Fruit fly (Drosophila melanogaster) whole organism, adult: ENCODE data around the gene spdo.

Experiments
- CG11617 ChIP-seq: fragments of 200-800 bp; sonication (Bioruptor generic); optimal IDR thresholded peaks from 2 replicates; lab custom pipeline; 2017; ENCODE audit warnings: mild to moderate bottlenecking, missing biosample characterization, missing genetic modification reagents, missing genetic modification characterization
- CG12768 ChIP-seq: fragments of 200-800 bp; sonication (Bioruptor generic); optimal IDR thresholded peaks from 2 replicates; lab custom pipeline; 2017; ENCODE audit warnings: missing biosample characterization, missing genetic modification characterization, mild to moderate bottlenecking, moderate library complexity, missing genetic modification reagents
- CG14711 ChIP-seq: fragments of 200-800 bp; sonication (Bioruptor generic); optimal IDR thresholded peaks from 2 replicates; lab custom pipeline; 2018; ENCODE audit warnings: missing biosample characterization, mild to moderate bottlenecking, missing genetic modification characterization, moderate library complexity
- CG1620 ChIP-seq: fragments of 200-800 bp; sonication (Bioruptor generic); optimal IDR thresholded peaks from 2 replicates; lab custom pipeline; 2016; ENCODE audit warnings: missing biosample characterization, missing genetic modification characterization
- CG33017 ChIP-seq: fragments of 200-800 bp; sonication (Bioruptor generic); optimal IDR thresholded peaks from 2 replicates; lab custom pipeline; 2018; ENCODE audit warnings: missing biosample characterization, mild to moderate bottlenecking, missing genetic modification characterization, moderate library complexity
- CG5204 ChIP-seq: fragments of 200-800 bp; sonication (Bioruptor generic); optimal IDR thresholded peaks from 2 replicates; lab custom pipeline; 2016; ENCODE audit warnings: missing biosample characterization, missing genetic modification characterization
- CG7045 ChIP-seq: fragments of 200-800 bp; sonication (Bioruptor generic); optimal IDR thresholded peaks from 2 replicates; lab custom pipeline; 2017; ENCODE audit warnings: missing biosample characterization, mild to moderate bottlenecking, missing genetic modification characterization
- CG7101 ChIP-seq: fragments of 200-800 bp; sonication (Bioruptor generic); optimal IDR thresholded peaks from 2 replicates; lab custom pipeline; 2018; ENCODE audit warnings: missing biosample characterization, mild to moderate bottlenecking, missing genetic modification characterization, moderate library complexity
- Clk ChIP-seq: fragments of 200-800 bp; sonication (Bioruptor generic); optimal IDR thresholded peaks from 2 replicates; lab custom pipeline; 2017; ENCODE audit warnings: missing biosample characterization, missing genetic modification characterization
- Crg-1 ChIP-seq: fragments of 200-800 bp; sonication (Bioruptor generic); optimal IDR thresholded peaks from 2 replicates; lab custom pipeline; 2016; ENCODE audit warnings: missing biosample characterization, missing genetic modification characterization
- Hr96 ChIP-seq: fragments of 200-800 bp; sonication (Bioruptor generic); optimal IDR thresholded peaks from 2 replicates; lab custom pipeline; 2016; ENCODE audit warnings: missing biosample characterization, missing genetic modification characterization
- Mnt ChIP-seq: fragments of 200-800 bp; sonication (Bioruptor generic); optimal IDR thresholded peaks from 2 replicates; lab custom pipeline; 2016; ENCODE audit warnings: missing biosample characterization, mild to moderate bottlenecking, missing genetic modification characterization
- bab1 ChIP-seq: fragments of 200-800 bp; sonication (Bioruptor generic); optimal IDR thresholded peaks from 3 replicates; lab custom pipeline; 2019; ENCODE audit warnings: missing biosample characterization, mild to moderate bottlenecking, missing genetic modification characterization, moderate library complexity
- cic ChIP-seq: fragments of 200-800 bp; sonication (Bioruptor generic); optimal IDR thresholded peaks from 2 replicates; lab custom pipeline; 2017; ENCODE audit warnings: missing biosample characterization, mild to moderate bottlenecking, missing genetic modification characterization, moderate library complexity
- cnc ChIP-seq, 2 experiments: fragments of >200 bp; optimal IDR thresholded peaks; 2 replicates each; lab custom pipeline; 2017
- kay ChIP-seq: fragments of 200-800 bp; sonication (Bioruptor generic); peaks from one replicate; lab custom pipeline; 2016; ENCODE audit warnings: missing biosample characterization, missing genetic modification characterization, borderline replicate concordance
- ovo ChIP-seq: fragments of 200-800 bp; sonication (Bioruptor generic); optimal IDR thresholded peaks from 2 replicates; lab custom pipeline; 2016; ENCODE audit warnings: missing biosample characterization, missing genetic modification characterization
- pad ChIP-seq: fragments of 200-800 bp; sonication (Bioruptor generic); optimal IDR thresholded peaks from 3 replicates; lab custom pipeline; 2017; ENCODE audit warnings: missing biosample characterization, missing genetic modification characterization, mild to moderate bottlenecking, moderate library complexity, missing genetic modification reagents
- tj ChIP-seq: fragments of 200-800 bp; sonication (Bioruptor generic); optimal IDR thresholded peaks from 3 replicates; lab custom pipeline; 2017; ENCODE audit warnings: missing biosample characterization, mild to moderate bottlenecking, missing genetic modification characterization, moderate library complexity
- toe ChIP-seq: fragments of 200-800 bp; sonication (Bioruptor generic); optimal IDR thresholded peaks from 2 replicates; lab custom pipeline; 2016; ENCODE audit warnings: missing biosample characterization, missing genetic modification characterization

The spdo gene

DNA sequence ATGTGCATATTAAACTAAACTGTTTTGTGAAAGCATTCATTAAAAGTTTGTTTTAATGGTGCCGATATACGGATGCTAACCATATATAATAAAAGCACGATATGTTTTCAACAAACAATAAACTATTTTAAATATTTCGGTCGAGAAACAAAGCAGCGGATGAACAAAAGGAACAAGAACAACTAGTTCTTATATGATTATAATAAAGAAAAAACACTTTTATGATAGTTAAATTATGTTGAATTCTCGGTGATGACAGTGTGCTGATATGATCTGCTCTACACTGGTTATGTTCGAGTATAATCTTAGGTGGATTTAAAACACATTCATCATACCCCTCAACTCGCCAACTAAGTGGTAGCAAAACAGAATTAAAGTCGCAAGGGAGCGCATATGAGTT is 574 bp upstream of the spdo start:
- no peak for TF ChIP-seq CG14711 (tag; lab: Kevin White, UChicago)
- no peak for TF ChIP-seq CG7045 (GFP tag; lab: Kevin White, UChicago)
- TF ChIP-seq CG12768 (GFP tag; lab: Kevin White, UChicago): no peak
- no peak for TF ChIP-seq pad (GFP tag; lab: Kevin White, UChicago)
- TF ChIP-seq CG1620: no peak

DNA sequence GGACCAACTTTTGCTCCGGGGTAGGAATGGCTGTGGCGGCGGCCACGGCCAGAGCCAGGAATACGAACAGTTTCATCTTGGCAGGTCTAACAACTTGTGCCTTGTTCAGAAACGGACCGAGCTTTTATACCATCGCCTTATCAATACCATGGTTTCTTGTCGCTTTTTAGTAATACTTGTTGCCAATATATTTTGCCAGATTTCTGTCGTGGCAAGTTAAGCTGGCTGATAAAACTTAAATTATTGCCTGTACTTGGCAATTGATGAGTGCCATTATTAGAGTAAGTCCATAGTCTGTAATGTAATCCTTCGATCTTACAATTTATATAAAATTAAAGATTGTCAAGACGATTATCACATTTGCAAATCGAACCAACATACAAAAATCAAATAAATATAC is 11.3 kb downstream of the spdo start, which contains the start of gene Jon99Fii:
TSS of gene Jon99Fii (minus strand) at position 101 of the 400 bp plus-strand sequence.
- TF ChIP-seq CG1620: no peak
- no peak for TF ChIP-seq CG14711 (tag; lab: Kevin White, UChicago)
- no peak for TF ChIP-seq CG33017
- TF ChIP-seq CG7045 (GFP tag; lab: Kevin White, UChicago): no peak
- no peak for TF ChIP-seq cic (GFP tag; lab: Kevin White, UChicago)
- no peak for TF ChIP-seq toe
- TF ChIP-seq Clk (GFP tag; lab: Kevin White, UChicago): no peak
- TF ChIP-seq Mnt (GFP tag; lab: Kevin White, UChicago): no peak
- TF ChIP-seq kay (GFP tag; lab: Kevin White, UChicago): no peak
- no peak for TF ChIP-seq tj (GFP tag; lab: Kevin White, UChicago)
- TF ChIP-seq Crg-1: no peak
- no peak for TF ChIP-seq CG7101 (tag; lab: Kevin White, UChicago)
- TF ChIP-seq cnc (optimal IDR thresholded peaks at IDR 0.05; lab: Kevin White, UChicago): no peak
- no peak for TF ChIP-seq Hr96 (GFP tag; lab: Kevin White, UChicago)

DNA sequence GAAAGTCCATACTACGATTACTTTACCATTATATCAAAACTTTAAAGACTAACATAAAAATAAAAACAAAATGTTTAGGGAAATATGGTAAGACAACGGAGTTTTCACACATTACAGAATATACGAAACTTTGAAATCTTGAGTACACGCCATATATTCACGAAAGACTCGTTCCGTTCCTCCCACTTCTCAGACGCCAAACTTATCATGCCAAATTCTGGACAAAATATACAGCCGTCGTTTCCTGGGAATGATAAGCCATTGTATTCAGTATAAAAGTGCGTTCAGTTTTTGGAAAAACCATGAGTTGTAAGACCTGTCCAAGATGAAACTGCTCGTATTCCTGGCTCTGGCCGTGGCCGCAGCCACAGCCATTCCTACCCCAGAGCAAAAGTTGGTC is 12.2 kb downstream of the spdo start, which contains the start of gene Jon99Fi:
TSS of gene Jon99Fi (plus strand) at position 301 of the 400 bp plus-strand sequence.
- no peak for TF ChIP-seq Crg-1
- no peak for TF ChIP-seq kay (GFP tag; lab: Kevin White, UChicago)
- no peak for TF ChIP-seq CG33017
- TF ChIP-seq CG7101 (tag; lab: Kevin White, UChicago): no peak
- TF ChIP-seq toe: no peak
- no peak for TF ChIP-seq CG1620
- TF ChIP-seq CG7045 (GFP tag; lab: Kevin White, UChicago): no peak
- no peak for TF ChIP-seq bab1 (GFP tag; lab: Kevin White, UChicago)
- no peak for TF ChIP-seq pad (GFP tag; lab: Kevin White, UChicago)
- TF ChIP-seq CG5204 (GFP tag; lab: Kevin White, UChicago): no peak
- no peak for TF ChIP-seq tj (GFP tag; lab: Kevin White, UChicago)
- no peak for TF ChIP-seq Mnt (GFP tag; lab: Kevin White, UChicago)
- no peak for TF ChIP-seq Clk (GFP tag; lab: Kevin White, UChicago)
- no peak for TF ChIP-seq CG14711 (tag; lab: Kevin White, UChicago)
- TF ChIP-seq cnc (optimal IDR thresholded peaks at IDR 0.05; lab: Kevin White, UChicago): no peak
- no peak for TF ChIP-seq ovo (GFP tag; lab: Kevin White, UChicago)
- no peak for TF ChIP-seq CG12768 (GFP tag; lab: Kevin White, UChicago)
- TF ChIP-seq Hr96 (GFP tag; lab: Kevin White, UChicago): no peak

DNA sequence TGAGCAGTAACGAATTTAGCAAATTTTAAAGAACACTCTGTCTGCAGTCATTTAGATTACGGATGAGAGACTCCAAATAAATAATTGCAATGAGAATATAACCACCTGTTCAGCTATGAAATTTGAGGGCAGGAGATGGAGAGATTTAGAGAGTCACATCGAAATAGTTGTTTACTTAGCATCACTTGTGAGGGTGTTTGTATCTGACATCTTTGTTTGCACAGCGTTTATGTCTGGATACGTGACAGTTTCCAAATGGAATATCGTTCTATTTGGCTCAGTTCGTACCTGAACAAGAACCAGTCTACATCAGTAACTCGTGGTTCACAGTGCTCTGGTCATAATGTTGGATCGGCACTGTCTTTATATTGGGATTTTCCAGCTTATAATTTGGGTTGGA is 13.3 kb downstream of the spdo start, which contains the start of gene PH4alphaSG2:
TSS of gene PH4alphaSG2 (plus strand) at position 278 of the 400 bp plus-strand sequence.
- TF ChIP-seq pad (GFP tag; lab: Kevin White, UChicago): no peak
- TF ChIP-seq CG14711 (tag; lab: Kevin White, UChicago): no peak
- no peak for TF ChIP-seq cnc (optimal IDR thresholded peaks at IDR 0.05; lab: Kevin White, UChicago)
- no peak for TF ChIP-seq Hr96 (GFP tag; lab: Kevin White, UChicago)
- TF ChIP-seq CG12768 (GFP tag; lab: Kevin White, UChicago): no peak
- no peak for TF ChIP-seq ovo (GFP tag; lab: Kevin White, UChicago)
- TF ChIP-seq Crg-1: no peak
- no peak for TF ChIP-seq CG5204 (GFP tag; lab: Kevin White, UChicago)
- no peak for TF ChIP-seq CG11617 (GFP tag; lab: Kevin White, UChicago)
- TF ChIP-seq cic (GFP tag; lab: Kevin White, UChicago): no peak
- no peak for TF ChIP-seq Mnt (GFP tag; lab: Kevin White, UChicago)
- TF ChIP-seq CG1620: no peak
- no peak for TF ChIP-seq Clk (GFP tag; lab: Kevin White, UChicago)
- no peak for TF ChIP-seq CG7101 (tag; lab: Kevin White, UChicago)
- TF ChIP-seq CG33017: no peak
- no peak for TF ChIP-seq kay (GFP tag; lab: Kevin White, UChicago)
- TF ChIP-seq CG7045 (GFP tag; lab: Kevin White, UChicago): no peak
- TF ChIP-seq bab1 (GFP tag; lab: Kevin White, UChicago): no peak
- no peak for TF ChIP-seq tj (GFP tag; lab: Kevin White, UChicago)
- no peak for TF ChIP-seq toe

DNA sequence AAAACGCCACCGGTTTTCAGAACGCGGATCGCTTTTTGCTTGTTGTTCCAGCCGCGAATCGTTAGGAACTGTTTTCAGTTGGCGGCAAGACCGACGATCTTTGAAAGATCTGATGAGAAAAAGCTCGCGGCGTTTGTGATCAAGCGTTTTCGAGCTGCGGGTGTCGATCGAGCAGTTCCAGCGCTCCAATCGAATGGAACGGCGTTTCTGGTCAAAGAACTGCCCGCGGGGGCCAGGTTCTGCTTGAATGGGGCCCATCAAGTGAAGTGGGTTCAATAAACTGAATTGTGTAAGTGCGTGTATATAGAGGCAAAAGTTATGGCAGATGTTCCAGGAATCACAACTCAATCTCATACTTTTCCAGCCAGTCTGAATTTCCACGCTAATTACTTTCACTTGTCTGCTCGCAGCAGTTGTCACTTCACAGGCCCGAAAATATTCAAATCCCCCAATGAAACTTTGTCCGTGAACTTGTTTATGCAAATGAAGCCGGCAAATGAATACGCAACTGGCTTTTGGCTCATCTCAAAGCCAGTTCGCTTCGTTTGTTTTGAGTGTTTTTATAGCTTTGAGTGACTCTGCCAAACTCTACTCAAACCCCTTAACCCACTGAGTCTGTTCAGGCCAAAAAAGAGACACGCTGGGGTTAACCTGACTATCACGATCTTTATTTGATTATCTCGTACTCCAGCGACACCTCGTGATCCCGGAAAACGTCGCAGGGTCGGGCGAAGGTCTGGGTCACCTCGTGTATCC is 19.8 kb downstream of the spdo start, which contains the start of gene PH4alphaMP:
TSS of gene PH4alphaMP (minus strand) at position 51 of the 756 bp plus-strand sequence.
- TF ChIP-seq Mnt (GFP tag; lab: Kevin White, UChicago): no peak
- TF ChIP-seq CG1620: no peak

DNA sequence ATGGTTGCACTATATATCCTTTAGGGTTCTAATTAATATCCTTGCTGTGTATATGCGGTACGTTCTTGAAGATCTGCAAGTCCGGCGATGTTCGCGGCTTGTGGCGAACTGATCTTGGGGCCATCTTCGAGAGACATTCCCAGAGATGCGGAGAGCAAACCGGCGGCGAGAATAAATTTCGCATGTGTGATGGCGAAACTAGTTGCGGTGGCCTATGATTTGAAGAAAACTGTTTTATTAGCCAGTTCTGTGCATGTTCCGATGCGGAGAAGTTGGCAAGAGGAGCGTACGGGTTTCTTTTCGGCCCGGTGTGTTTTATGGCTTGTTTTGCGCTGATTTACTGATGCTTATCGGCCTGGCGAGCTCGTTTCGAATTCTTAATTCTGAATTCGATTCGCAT is 23.7 kb downstream of the spdo start, which contains the start of gene PH4alphaNE1:
TSS of gene PH4alphaNE1 (minus strand) at position 101 of the 400 bp plus-strand sequence.
- TF ChIP-seq CG7101 (tag; lab: Kevin White, UChicago): no peak
- no peak for TF ChIP-seq CG33017
- no peak for TF ChIP-seq kay (GFP tag; lab: Kevin White, UChicago)
- no peak for TF ChIP-seq CG11617 (GFP tag; lab: Kevin White, UChicago)
- TF ChIP-seq pad (GFP tag; lab: Kevin White, UChicago): no peak
- TF ChIP-seq ovo (GFP tag; lab: Kevin White, UChicago): no peak
- no peak for TF ChIP-seq Mnt (GFP tag; lab: Kevin White, UChicago)
- TF ChIP-seq cic (GFP tag; lab: Kevin White, UChicago): no peak
- no peak for TF ChIP-seq Crg-1
- no peak for TF ChIP-seq CG5204 (GFP tag; lab: Kevin White, UChicago)
- TF ChIP-seq toe: no peak
- TF ChIP-seq Hr96 (GFP tag; lab: Kevin White, UChicago): no peak
- no peak for TF ChIP-seq CG7045 (GFP tag; lab: Kevin White, UChicago)
- no peak for TF ChIP-seq cnc (optimal IDR thresholded peaks at IDR 0.05; lab: Kevin White, UChicago)
